Worm (Caenorhabditis elegans): ENCODE measurements around the gene ztf-27.

The ztf-27 gene

ce11 chrII:10382247-10382646 lies 2.9 kb upstream of the ztf-27 start:
- no peak for TF ChIP-seq snpc-4 (tag; optimal IDR thresholded peaks at IDR 0.05)
- TF ChIP-seq dmd-6 (GFP tag; IDR thresholded peaks at IDR 0.05) = peak; percentile 57
- TF ChIP-seq nhr-48 (tag; optimal IDR thresholded peaks at IDR 0.05) = peak; percentile 26
- TF ChIP-seq F49E8.2 (tag; optimal IDR thresholded peaks at IDR 0.05; ENCODE audit: borderline replicate concordance) = no peak
- peak; percentile 72 for TF ChIP-seq mxl-3 (GFP tag; optimal IDR thresholded peaks at IDR 0.05)
- no peak for TF ChIP-seq dmd-8 (GFP tag; IDR thresholded peaks at IDR 0.05)
- TF ChIP-seq nhr-76 (tag; optimal IDR thresholded peaks at IDR 0.05) = no peak
- no peak for TF ChIP-seq daf-12 (tag; optimal IDR thresholded peaks at IDR 0.05)
- peak; percentile 52; the same call in 1 of the 2 replicates for TF ChIP-seq pha-4 (GFP tag; IDR thresholded peaks at IDR 0.05)
- peak; percentile 48 for TF ChIP-seq pha-4 (tag; optimal IDR thresholded peaks at IDR 0.05)
- peak; percentile 82 for TF ChIP-seq mep-1 (tag; optimal IDR thresholded peaks at IDR 0.05)
- TF ChIP-seq D1046.2 (GFP tag; IDR thresholded peaks at IDR 0.05) = 0 out of 2 replicates have a peak, but pooled peaks have one; percentile 34
- TF ChIP-seq nhr-77 (tag; optimal IDR thresholded peaks at IDR 0.05) = peak; percentile 18
- peak in 1 of 2 experiments; percentile 47 for TF ChIP-seq mdl-1 (tag; optimal IDR thresholded peaks at IDR 0.05)
- no peak for TF ChIP-seq ces-1 (GFP tag; optimal IDR thresholded peaks at IDR 0.05)
- TF ChIP-seq tag-97 (GFP tag; IDR thresholded peaks at IDR 0.05) = no peak
- no peak for TF ChIP-seq sdz-12 (GFP tag; optimal IDR thresholded peaks at IDR 0.05)
- peak; percentile 11 for TF ChIP-seq ceh-28 (tag; optimal IDR thresholded peaks at IDR 0.05)
- no peak for TF ChIP-seq ctbp-1 (GFP tag; IDR thresholded peaks at IDR 0.05)
- TF ChIP-seq nhr-28 (tag; optimal IDR thresholded peaks at IDR 0.05) = peak; percentile 58
- TF ChIP-seq Y48G9A.11 (GFP tag; IDR thresholded peaks at IDR 0.05) = no peak
- no peak for TF ChIP-seq madf-5 (GFP tag; IDR thresholded peaks at IDR 0.05)
- TF ChIP-seq mxl-2 (GFP tag; conservative IDR thresholded peaks at IDR 0.05) = no peak
- no peak for TF ChIP-seq aly-2 (tag; optimal IDR thresholded peaks at IDR 0.05)
- peak; percentile 17 for TF ChIP-seq nhr-102 (tag; optimal IDR thresholded peaks at IDR 0.05)
- peak; percentile 65 for TF ChIP-seq mes-2 (tag; optimal IDR thresholded peaks at IDR 0.05; ENCODE audit: poor library complexity, severe bottlenecking)
- TF ChIP-seq ceh-32 (tag; optimal IDR thresholded peaks at IDR 0.05; ENCODE audit: poor library complexity) = no peak
- TF ChIP-seq R02D3.7 (tag; optimal IDR thresholded peaks at IDR 0.05) = no peak
- TF ChIP-seq nhr-25 (tag; optimal IDR thresholded peaks at IDR 0.05; ENCODE audit: borderline replicate concordance, insufficient read depth) = no peak
- TF ChIP-seq zip-2 (tag; optimal IDR thresholded peaks at IDR 0.05) = no peak
- TF ChIP-seq T26A8.4 (GFP tag; IDR thresholded peaks at IDR 0.05) = peak; percentile 56
- peak; percentile 15 for TF ChIP-seq dpl-1 (GFP tag; optimal IDR thresholded peaks at IDR 0.05)
- no peak for TF ChIP-seq ztf-7 (tag; optimal IDR thresholded peaks at IDR 0.05)
- TF ChIP-seq ztf-11 (tag; optimal IDR thresholded peaks at IDR 0.05) = no peak
- TF ChIP-seq cey-2 (tag; optimal IDR thresholded peaks at IDR 0.05; ENCODE audit: borderline replicate concordance, insufficient read depth) = no peak
- TF ChIP-seq ZK546.5 (tag; optimal IDR thresholded peaks at IDR 0.05) = no peak
- peak in 1 of 2 experiments; percentile 25 for TF ChIP-seq hif-1 (tag; optimal IDR thresholded peaks at IDR 0.05)
- no peak for TF ChIP-seq nhr-237 (tag; optimal IDR thresholded peaks at IDR 0.05)
- 0 out of 2 replicates have a peak, but pooled peaks have one; percentile 40 for TF ChIP-seq daf-19 (GFP tag; conservative IDR thresholded peaks at IDR 0.05)
- no peak for TF ChIP-seq pqm-1 (tag; optimal IDR thresholded peaks at IDR 0.05)
- TF ChIP-seq spr-1 (tag; optimal IDR thresholded peaks at IDR 0.05) = peak; percentile 26
- no peak for TF ChIP-seq madf-9 (GFP tag; conservative IDR thresholded peaks at IDR 0.05)
- peak; percentile 67 for TF ChIP-seq hlh-30 (tag; optimal IDR thresholded peaks at IDR 0.05; ENCODE audit: insufficient read depth)
- TF ChIP-seq hmg-1.1 (GFP tag; IDR thresholded peaks at IDR 0.05) = peak; percentile 70
- no peak for TF ChIP-seq skn-1 (tag; optimal IDR thresholded peaks at IDR 0.05)
- TF ChIP-seq daf-16 (GFP tag; optimal IDR thresholded peaks at IDR 0.05) = no peak
- peak; percentile 45 for TF ChIP-seq daf-16 (tag; optimal IDR thresholded peaks at IDR 0.05)
- TF ChIP-seq dve-1 (tag; optimal IDR thresholded peaks at IDR 0.05; ENCODE audit: insufficient read depth) = peak; percentile 69
- no peak for TF ChIP-seq lin-1 (GFP tag; IDR thresholded peaks at IDR 0.05)
- TF ChIP-seq arid-1 (GFP tag; conservative IDR thresholded peaks at IDR 0.05) = no peak
- TF ChIP-seq spr-3 (GFP tag; optimal IDR thresholded peaks at IDR 0.05) = no peak

All from whole organism, L4 larva.